Fruit fly (Drosophila melanogaster): ENCODE data around the gene ND-B14.5B.

The ND-B14.5B gene

DNA sequence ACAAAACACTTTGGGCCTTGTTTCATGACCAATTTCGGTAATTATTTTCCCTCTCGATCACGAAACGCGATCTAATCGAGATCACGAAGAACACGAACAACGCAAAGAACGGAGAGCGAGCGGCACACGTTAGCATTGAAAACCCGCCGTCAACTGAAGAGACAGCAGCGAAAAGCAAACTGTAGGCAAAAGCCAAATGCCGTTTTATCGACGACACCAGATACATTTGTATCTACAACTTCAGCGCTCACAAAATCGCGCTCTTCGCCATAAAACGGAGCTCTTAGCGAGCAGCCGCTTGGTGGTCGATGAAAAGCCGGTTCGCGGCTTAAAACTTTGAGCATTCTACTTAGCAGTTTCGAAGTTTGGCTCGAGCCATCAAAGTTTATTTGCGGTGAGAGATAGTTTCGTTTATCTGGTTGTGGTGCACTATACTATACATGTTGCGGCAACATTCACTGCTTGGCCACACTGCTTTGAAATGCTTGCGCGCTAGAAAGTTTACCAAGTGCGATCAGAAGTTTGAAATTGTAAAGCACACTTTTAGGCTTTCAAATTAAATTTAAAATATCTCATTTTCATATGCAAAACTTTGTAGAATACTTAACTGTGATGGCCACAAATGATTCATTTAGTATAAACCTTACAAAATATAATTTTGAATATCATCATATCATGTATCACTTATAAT is 37.5 kb downstream of the ND-B14.5B start:
- TF ChIP-seq OdsH (GFP tag; optimal IDR thresholded peaks at IDR 0.05) (no peak), Hr78 (GFP tag; optimal IDR thresholded peaks at IDR 0.05) (peak; percentile 10), dl (GFP tag; optimal IDR thresholded peaks at IDR 0.05; ENCODE audit: insufficient read depth in 1 of 2, partially characterized antibody in 2 of 2) (no peak), tai (GFP tag; optimal IDR thresholded peaks at IDR 0.05) (no peak), Jra (GFP tag; optimal IDR thresholded peaks at IDR 0.05) (no peak), br (GFP tag; optimal IDR thresholded peaks at IDR 0.05) (no peak), fru (GFP tag; optimal IDR thresholded peaks at IDR 0.05) (no peak), pan (optimal IDR thresholded peaks at IDR 0.05) (no peak), foxo (GFP tag; optimal IDR thresholded peaks at IDR 0.05) (no peak), ey (GFP tag; optimal IDR thresholded peaks at IDR 0.05) (no peak), sage (GFP tag; optimal IDR thresholded peaks at IDR 0.05) (no peak), Sp1 (GFP tag; optimal IDR thresholded peaks at IDR 0.05) (no peak), woc (GFP tag; optimal IDR thresholded peaks at IDR 0.05) (no peak), h (GFP tag; optimal IDR thresholded peaks at IDR 0.05) (no peak), Vsx2 (GFP tag; optimal IDR thresholded peaks at IDR 0.05; ENCODE audit: partially characterized antibody) (peak; percentile 61), CrebA (GFP tag; optimal IDR thresholded peaks at IDR 0.05; ENCODE audit: borderline replicate concordance) (no peak), brk (GFP tag; optimal IDR thresholded peaks at IDR 0.05) (no peak), Myc (optimal IDR thresholded peaks at IDR 0.05) (peak; percentile 91), Dfd (GFP tag; optimal IDR thresholded peaks at IDR 0.05) (no peak), N (GFP tag; optimal IDR thresholded peaks at IDR 0.05) (peak; percentile 92), rgr (GFP tag; optimal IDR thresholded peaks at IDR 0.05) (no peak), Hnf4 (GFP tag; optimal IDR thresholded peaks at IDR 0.05) (no peak), HLH106 (tag; optimal IDR thresholded peaks at IDR 0.05) (no peak), Mio (GFP tag; optimal IDR thresholded peaks at IDR 0.05) (no peak), jim (GFP tag; optimal IDR thresholded peaks at IDR 0.05) (no peak), lola (GFP tag; optimal IDR thresholded peaks at IDR 0.05) (no peak), CG32264 (GFP tag; optimal IDR thresholded peaks at IDR 0.05) (no peak), sv (GFP tag; optimal IDR thresholded peaks at IDR 0.05) (no peak), dmrt93B (GFP tag; optimal IDR thresholded peaks at IDR 0.05) (no peak), dsf (GFP tag; optimal IDR thresholded peaks at IDR 0.05; ENCODE audit: borderline replicate concordance) (no peak), Abd-B (GFP tag; optimal IDR thresholded peaks at IDR 0.05) (no peak), Dif (GFP tag; optimal IDR thresholded peaks at IDR 0.05; ENCODE audit: partially characterized antibody) (no peak), usp (GFP tag; optimal IDR thresholded peaks at IDR 0.05) (no peak), CG9705 (GFP tag; optimal IDR thresholded peaks at IDR 0.05) (no peak), psq (GFP tag; optimal IDR thresholded peaks at IDR 0.05) (no peak), GATAd (GFP tag; optimal IDR thresholded peaks at IDR 0.05) (no peak)

DNA sequence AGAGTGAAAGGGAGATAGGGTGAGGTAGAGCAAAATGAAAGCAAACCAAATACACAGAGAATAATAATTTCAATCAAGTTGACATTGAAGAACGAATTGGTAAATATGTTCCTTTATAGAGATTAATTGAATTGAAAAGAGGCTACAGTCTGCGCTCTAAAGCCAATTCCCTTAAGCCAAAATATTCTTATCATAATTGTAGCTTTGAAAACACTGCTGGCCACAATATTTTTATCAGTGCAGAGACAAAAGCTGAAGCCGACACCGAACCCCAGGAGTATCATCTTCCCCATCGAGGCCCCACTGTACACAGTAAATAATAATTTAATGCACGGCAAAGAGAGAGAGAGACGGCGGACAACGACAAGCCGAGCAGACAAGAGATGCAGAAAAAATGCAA is 39.8 kb downstream of the ND-B14.5B start:
- TF ChIP-seq dmrt93B (GFP tag; optimal IDR thresholded peaks at IDR 0.05), result peak; percentile 43
- peak; percentile 40 for TF ChIP-seq rgr (GFP tag; optimal IDR thresholded peaks at IDR 0.05)
- TF ChIP-seq Vsx2 (GFP tag; optimal IDR thresholded peaks at IDR 0.05; ENCODE audit: partially characterized antibody), result no peak
- TF ChIP-seq lola (GFP tag; optimal IDR thresholded peaks at IDR 0.05), result no peak
- TF ChIP-seq ey (GFP tag; optimal IDR thresholded peaks at IDR 0.05), result peak; percentile 41
- no peak for TF ChIP-seq dl (GFP tag; optimal IDR thresholded peaks at IDR 0.05; ENCODE audit: insufficient read depth in 1 of 2, partially characterized antibody in 2 of 2)
- no peak for TF ChIP-seq Jra (GFP tag; optimal IDR thresholded peaks at IDR 0.05)
- peak in 1 of 2 experiments; percentile 27 for TF ChIP-seq foxo (GFP tag; optimal IDR thresholded peaks at IDR 0.05)
- no peak for TF ChIP-seq Rel (GFP tag; optimal IDR thresholded peaks at IDR 0.05)
- TF ChIP-seq Rel (tag; optimal IDR thresholded peaks at IDR 0.05), result no peak
- TF ChIP-seq Dif (GFP tag; optimal IDR thresholded peaks at IDR 0.05; ENCODE audit: partially characterized antibody), result no peak
- no peak for TF ChIP-seq CG9705 (GFP tag; optimal IDR thresholded peaks at IDR 0.05)
- TF ChIP-seq tai (GFP tag; optimal IDR thresholded peaks at IDR 0.05), result no peak
- TF ChIP-seq woc (GFP tag; optimal IDR thresholded peaks at IDR 0.05), result peak; percentile 24
- no peak for TF ChIP-seq fru (GFP tag; optimal IDR thresholded peaks at IDR 0.05)

DNA sequence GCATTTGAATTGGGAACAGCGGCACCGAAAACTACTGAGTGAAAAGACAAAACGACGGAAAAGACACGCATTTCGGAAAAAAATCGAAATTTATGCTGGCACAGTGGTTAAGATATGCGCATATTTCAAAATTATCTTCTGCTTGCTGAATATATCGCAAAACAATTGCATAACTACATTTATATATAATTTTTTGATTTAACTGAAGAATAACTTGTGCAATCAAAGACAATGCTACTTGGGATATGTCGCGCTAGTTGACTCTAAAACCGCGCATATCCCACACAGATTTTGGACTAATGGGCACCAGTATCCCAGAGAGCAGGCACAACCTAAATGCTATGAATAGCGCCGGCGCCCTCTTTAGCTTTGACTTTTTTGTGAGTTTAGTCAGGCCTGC is 44.8 kb downstream of the ND-B14.5B start:
- no peak for TF ChIP-seq Vsx2 (GFP tag; optimal IDR thresholded peaks at IDR 0.05; ENCODE audit: partially characterized antibody)
- no peak for TF ChIP-seq sage (GFP tag; optimal IDR thresholded peaks at IDR 0.05)
- no peak for TF ChIP-seq tai (GFP tag; optimal IDR thresholded peaks at IDR 0.05)
- no peak for TF ChIP-seq fru (GFP tag; optimal IDR thresholded peaks at IDR 0.05)
- TF ChIP-seq pan (optimal IDR thresholded peaks at IDR 0.05), result no peak
- TF ChIP-seq OdsH (GFP tag; optimal IDR thresholded peaks at IDR 0.05), result no peak
